Fruit fly (Drosophila melanogaster) whole organism, embryonic: ENCODE results near the gene pyd.

Experiments
- B-H2 ChIP-seq: fragments of 200-800 bp; sonication (Bioruptor generic); optimal IDR thresholded peaks from 2 replicates; lab custom pipeline; 2018; ENCODE audit warnings: missing biosample characterization, mild to moderate bottlenecking, missing genetic modification characterization
- BEAF-32 ChIP-seq: fragments of 200-800 bp; sonication (Bioruptor generic); optimal IDR thresholded peaks from 3 replicates; lab custom pipeline; 2017; ENCODE audit warnings: missing biosample characterization, missing genetic modification characterization, mild to moderate bottlenecking, moderate library complexity, missing genetic modification reagents
- Bdp1 ChIP-seq: fragments of 200-800 bp; sonication (Bioruptor generic); optimal IDR thresholded peaks from 3 replicates; lab custom pipeline; 2016; ENCODE audit warnings: missing biosample characterization, missing genetic modification characterization
- CG10147 ChIP-seq: fragments of 200-800 bp; sonication (Bioruptor generic); optimal IDR thresholded peaks from 2 replicates; lab custom pipeline; 2019; ENCODE audit warnings: missing biosample characterization, mild to moderate bottlenecking, missing genetic modification characterization, moderate library complexity
- CG10321 ChIP-seq: fragments of 200-800 bp; sonication (Bioruptor generic); IDR thresholded peaks from 2 replicates; pipeline ENCODE4 v1.3.6; 2022; ENCODE audit warnings: missing biosample characterization, missing genetic modification characterization
- CG11560 ChIP-seq: fragments of 200-800 bp; sonication (Bioruptor generic); IDR thresholded peaks from 3 replicates; pipeline ENCODE4 v1.3.6; 2022; ENCODE audit warnings: missing biosample characterization, missing genetic modification characterization
- CG12155 ChIP-seq: fragments of 200-800 bp; sonication (Bioruptor generic); optimal IDR thresholded peaks from 3 replicates; lab custom pipeline; 2016; ENCODE audit warnings: missing biosample characterization, missing genetic modification characterization
- CG13424 ChIP-seq: fragments of 200-800 bp; sonication (Bioruptor generic); optimal IDR thresholded peaks from 2 replicates; lab custom pipeline; 2019; ENCODE audit warnings: missing biosample characterization, mild to moderate bottlenecking, missing genetic modification characterization, moderate library complexity
- CG14710 ChIP-seq: fragments of 200-800 bp; sonication (Bioruptor generic); optimal IDR thresholded peaks from 3 replicates; lab custom pipeline; 2019; ENCODE audit warnings: missing biosample characterization, mild to moderate bottlenecking, missing genetic modification characterization, moderate library complexity
- CG1603 ChIP-seq: fragments of 200-800 bp; sonication (Bioruptor generic); optimal IDR thresholded peaks from 2 replicates; lab custom pipeline; 2019; ENCODE audit warnings: missing biosample characterization, mild to moderate bottlenecking, missing genetic modification characterization, moderate library complexity
- CG18476 ChIP-seq: fragments of 200-800 bp; sonication (Bioruptor generic); optimal IDR thresholded peaks from 2 replicates; lab custom pipeline; 2016; ENCODE audit warnings: missing biosample characterization, mild to moderate bottlenecking, missing genetic modification characterization
- CG2199 ChIP-seq: fragments of 200-800 bp; sonication (Bioruptor generic); IDR thresholded peaks from 3 replicates; pipeline ENCODE4 v1.3.6; 2022; ENCODE audit warnings: missing biosample characterization, missing genetic modification characterization
- CG30403 ChIP-seq: fragments of 200-800 bp; sonication (Bioruptor generic); optimal IDR thresholded peaks from 3 replicates; lab custom pipeline; 2016; ENCODE audit warnings: missing biosample characterization, missing genetic modification characterization
- CG30431 ChIP-seq: fragments of 200-800 bp; sonication (Bioruptor generic); optimal IDR thresholded peaks from 2 replicates; lab custom pipeline; 2017; ENCODE audit warnings: missing biosample characterization, missing genetic modification characterization
- CG32532 ChIP-seq: fragments of 200-800 bp; sonication (Bioruptor generic); IDR thresholded peaks from 2 replicates; pipeline ENCODE4 v1.3.6; 2022; ENCODE audit warnings: missing biosample characterization, missing genetic modification characterization
- CG33557 ChIP-seq: fragments of 200-800 bp; sonication (Bioruptor generic); optimal IDR thresholded peaks from 2 replicates; lab custom pipeline; 2019; ENCODE audit warnings: missing biosample characterization, mild to moderate bottlenecking, missing genetic modification characterization, moderate library complexity
- CG3407 ChIP-seq: fragments of 200-800 bp; sonication (Bioruptor generic); optimal IDR thresholded peaks from 2 replicates; lab custom pipeline; 2018; ENCODE audit warnings: missing biosample characterization, mild to moderate bottlenecking, missing genetic modification characterization
- CG34224 ChIP-seq: fragments of 200-800 bp; sonication (Bioruptor generic); IDR thresholded peaks from 3 replicates; pipeline ENCODE4 v1.3.6; 2022; ENCODE audit warnings: missing biosample characterization, missing genetic modification characterization; ENCODE audit not compliant: partially characterized antibody
- CG4360 ChIP-seq: fragments of 200-800 bp; sonication (Bioruptor generic); IDR thresholded peaks from 2 replicates; pipeline ENCODE4 v1.3.6; 2022; ENCODE audit warnings: missing biosample characterization, missing genetic modification characterization
- CG4707 ChIP-seq: fragments of 200-800 bp; sonication (Bioruptor generic); optimal IDR thresholded peaks from 2 replicates; lab custom pipeline; 2018; ENCODE audit warnings: missing biosample characterization, mild to moderate bottlenecking, missing genetic modification characterization, moderate library complexity
- CG4730 ChIP-seq: fragments of 200-800 bp; sonication (Bioruptor generic); IDR thresholded peaks from 2 replicates; pipeline ENCODE4 v1.3.6; 2022; ENCODE audit warnings: missing biosample characterization, missing genetic modification characterization
- CG5953 ChIP-seq: fragments of 200-800 bp; sonication (Bioruptor generic); IDR thresholded peaks from 2 replicates; pipeline ENCODE4 v1.3.6; 2022; ENCODE audit warnings: missing biosample characterization, missing genetic modification characterization
- CG6254 ChIP-seq: fragments of 200-800 bp; sonication (Bioruptor generic); optimal IDR thresholded peaks from 3 replicates; lab custom pipeline; 2017; ENCODE audit warnings: mild to moderate bottlenecking, missing biosample characterization, missing genetic modification reagents, missing genetic modification characterization
- CG6654 ChIP-seq: fragments of 200-800 bp; sonication (Bioruptor generic); optimal IDR thresholded peaks from 2 replicates; lab custom pipeline; 2017; ENCODE audit warnings: missing biosample characterization, mild to moderate bottlenecking, missing genetic modification characterization
- CG8924 ChIP-seq: fragments of 200-800 bp; optimal IDR thresholded peaks from 3 replicates; lab custom pipeline; 2019; ENCODE audit warnings: missing biosample characterization, mild to moderate bottlenecking, missing genetic modification characterization, moderate library complexity
- CG8944 ChIP-seq: fragments of 200-800 bp; sonication (Bioruptor generic); optimal IDR thresholded peaks from 3 replicates; lab custom pipeline; 2016; ENCODE audit warnings: missing biosample characterization, missing genetic modification characterization
- CG9609 ChIP-seq: fragments of 200-800 bp; sonication (Bioruptor generic); optimal IDR thresholded peaks from 3 replicates; lab custom pipeline; 2016; ENCODE audit warnings: missing biosample characterization, missing genetic modification characterization
- CTCF ChIP-seq: fragments of 200-800 bp; sonication (Bioruptor generic); optimal IDR thresholded peaks from 2 replicates; lab custom pipeline; 2017; ENCODE audit warnings: missing biosample characterization, mild to moderate bottlenecking, missing genetic modification characterization, moderate library complexity
- D19A ChIP-seq: fragments of 200-800 bp; optimal IDR thresholded peaks from 3 replicates; lab custom pipeline; 2019; ENCODE audit warnings: missing biosample characterization, mild to moderate bottlenecking, missing genetic modification characterization, moderate library complexity
- Dip2 ChIP-seq: fragments of 200-800 bp; sonication (Bioruptor generic); IDR thresholded peaks from 2 replicates; pipeline ENCODE4 v1.3.6; 2022; ENCODE audit warnings: missing biosample characterization, missing genetic modification characterization
- Dref ChIP-seq: fragments of 200-800 bp; sonication (Bioruptor generic); IDR thresholded peaks from 2 replicates; pipeline ENCODE4 v1.3.6; 2022; ENCODE audit warnings: missing biosample characterization, missing genetic modification characterization
- Hmx ChIP-seq: fragments of 200-800 bp; sonication (Bioruptor generic); optimal IDR thresholded peaks from 2 replicates; lab custom pipeline; 2016; ENCODE audit warnings: missing biosample characterization, missing genetic modification characterization
- Hsf ChIP-seq: fragments of 200-800 bp; sonication (Bioruptor generic); optimal IDR thresholded peaks from 3 replicates; lab custom pipeline; 2016; ENCODE audit warnings: missing biosample characterization, missing genetic modification characterization
- Kr ChIP-seq: fragments of 200-800 bp; sonication (Bioruptor generic); optimal IDR thresholded peaks from 2 replicates; lab custom pipeline; 2017; ENCODE audit warnings: missing biosample characterization, mild to moderate bottlenecking, missing genetic modification characterization
- Mes4 ChIP-seq: fragments of 200-800 bp; sonication (Bioruptor generic); optimal IDR thresholded peaks from 2 replicates; lab custom pipeline; 2016; ENCODE audit warnings: missing biosample characterization, missing genetic modification characterization
- Nf-YA ChIP-seq: fragments of 200-800 bp; sonication (Bioruptor generic); IDR thresholded peaks from 2 replicates; pipeline ENCODE4 v1.3.6; 2022; ENCODE audit warnings: missing biosample characterization, missing genetic modification characterization
- Rx ChIP-seq: fragments of 200-800 bp; sonication (Bioruptor generic); IDR thresholded peaks from 2 replicates; pipeline ENCODE4 v1.3.6; 2022; ENCODE audit warnings: missing biosample characterization, missing genetic modification characterization
- Tbp ChIP-seq: fragments of >200 bp; optimal IDR thresholded peaks from 2 replicates; lab custom pipeline; 2018; ENCODE audit warnings: missing biosample characterization, missing genetic modification characterization
- ara ChIP-seq: fragments of 200-800 bp; sonication (Bioruptor generic); IDR thresholded peaks from 2 replicates; pipeline ENCODE4 v1.3.6; 2022; ENCODE audit warnings: missing biosample characterization, missing genetic modification characterization
- ato ChIP-seq: fragments of 200-800 bp; sonication (Bioruptor generic); IDR thresholded peaks from 2 replicates; pipeline ENCODE4 v1.3.6; 2022; ENCODE audit warnings: missing biosample characterization, missing genetic modification characterization; ENCODE audit not compliant: partially characterized antibody
- btn ChIP-seq: fragments of 200-800 bp; sonication (Bioruptor generic); optimal IDR thresholded peaks from 2 replicates; lab custom pipeline; 2016; ENCODE audit warnings: missing biosample characterization, missing genetic modification characterization
- chm ChIP-seq: fragments of 200-800 bp; sonication (Bioruptor generic); IDR thresholded peaks from 2 replicates; pipeline ENCODE4 v1.3.6; 2022; ENCODE audit warnings: missing biosample characterization, missing genetic modification characterization
- fd3F ChIP-seq: fragments of 200-800 bp; sonication (Bioruptor generic); optimal IDR thresholded peaks from 2 replicates; lab custom pipeline; 2018; ENCODE audit warnings: missing biosample characterization, mild to moderate bottlenecking, missing genetic modification characterization, moderate library complexity
- hbn ChIP-seq: fragments of 200-800 bp; sonication (Bioruptor generic); IDR thresholded peaks from 2 replicates; pipeline ENCODE4 v1.3.6; 2022; ENCODE audit warnings: missing biosample characterization, missing genetic modification characterization; ENCODE audit not compliant: partially characterized antibody
- hth ChIP-seq: fragments of >200 bp; optimal IDR thresholded peaks from 2 replicates; lab custom pipeline; 2017; ENCODE audit warnings: inconsistent platforms
- rib ChIP-seq: fragments of 200-800 bp; sonication (Bioruptor generic); IDR thresholded peaks from 2 replicates; pipeline ENCODE4 v1.3.6; 2022; ENCODE audit warnings: missing biosample characterization, missing genetic modification characterization
- sna ChIP-seq: fragments of 200-800 bp; sonication (Bioruptor generic); IDR thresholded peaks from 2 replicates; pipeline ENCODE4 v1.3.6; 2022; ENCODE audit warnings: missing biosample characterization, missing genetic modification characterization; ENCODE audit not compliant: partially characterized antibody
- twi ChIP-seq: fragments of 200-800 bp; optimal IDR thresholded peaks from 2 replicates; lab custom pipeline; 2019; ENCODE audit warnings: missing biosample characterization, mild to moderate bottlenecking, missing genetic modification characterization, moderate library complexity
- vnd ChIP-seq: fragments of 200-800 bp; sonication (Bioruptor generic); IDR thresholded peaks from 3 replicates; pipeline ENCODE4 v1.3.6; 2022; ENCODE audit warnings: missing biosample characterization, missing genetic modification characterization; ENCODE audit not compliant: partially characterized antibody
- wek ChIP-seq: fragments of 200-800 bp; sonication (Bioruptor generic); optimal IDR thresholded peaks from 3 replicates; lab custom pipeline; 2018; ENCODE audit warnings: missing biosample characterization, mild to moderate bottlenecking, missing genetic modification characterization, moderate library complexity
- zf30C ChIP-seq: fragments of 200-800 bp; sonication (Bioruptor generic); optimal IDR thresholded peaks from 3 replicates; lab custom pipeline; 2018; ENCODE audit warnings: missing biosample characterization, mild to moderate bottlenecking, missing genetic modification characterization

Gene pyd

DNA sequence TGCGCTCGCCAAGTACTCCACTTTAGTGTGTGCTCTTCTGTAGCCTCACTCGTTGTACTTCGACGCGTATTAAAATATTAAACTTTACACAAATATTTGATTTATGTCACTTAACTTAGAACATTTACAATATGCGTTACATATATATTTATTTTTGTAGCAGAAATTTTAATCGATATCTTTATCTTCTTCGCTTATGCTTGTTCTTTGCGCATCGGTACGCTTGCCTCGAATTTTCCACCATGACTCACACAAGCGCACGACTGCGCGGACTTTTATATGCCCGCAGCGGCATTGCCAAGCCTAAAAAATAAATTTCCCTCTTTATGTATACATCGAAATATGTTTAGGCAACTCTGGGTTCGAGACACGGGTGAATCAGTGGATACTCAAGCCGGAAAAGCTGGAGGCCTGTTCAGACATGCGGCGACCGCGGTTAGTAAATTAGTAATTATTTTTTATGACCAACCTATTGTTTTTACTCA is 111.2 kb downstream of the pyd start, which contains the start of gene aqz (continued):
- no peak; the same call in 1 of the 2 replicates for TF ChIP-seq hbn (GFP tag; lab: Robert Waterston, UW)
- 0 out of 2 replicates have a peak, but pooled peaks have one; percentile 67 for TF ChIP-seq ato
- no peak for TF ChIP-seq CG4730
- TF ChIP-seq CG10321 (GFP tag; lab: Robert Waterston, UW), result peak; percentile 7; the same call in 1 of the 2 replicates
- no peak for TF ChIP-seq fd3F (GFP tag; lab: Kevin White, UChicago)
- TF ChIP-seq CG8944 (GFP tag; lab: Kevin White, UChicago), result peak; percentile 51
- TF ChIP-seq Bdp1 (GFP tag; lab: Kevin White, UChicago), result peak; percentile 41
- TF ChIP-seq Rx, result no peak
- peak; percentile 76 for TF ChIP-seq CTCF (GFP tag; lab: Kevin White, UChicago)
- peak; percentile 8 for TF ChIP-seq CG6254 (GFP tag; lab: Kevin White, UChicago)
- TF ChIP-seq CG9609 (GFP tag; lab: Kevin White, UChicago), result peak; percentile 53
- peak; percentile 74 for TF ChIP-seq Dref (GFP tag; lab: Robert Waterston, UW)
- peak; percentile 1 for TF ChIP-seq CG3407 (GFP tag; lab: Kevin White, UChicago)
- peak; percentile 3 for TF ChIP-seq CG18476 (GFP tag; lab: Kevin White, UChicago)
- no peak for TF ChIP-seq btn (GFP tag; lab: Kevin White, UChicago)
- TF ChIP-seq CG4360 (GFP tag; lab: Robert Waterston, UW), result peak; percentile 50
- TF ChIP-seq CG30431, result peak; percentile 24
- TF ChIP-seq CG1603 (tag; lab: Kevin White, UChicago), result peak; percentile 94
- TF ChIP-seq Tbp (GFP tag; lab: Kevin White, UChicago), result peak; percentile 72
- no peak for TF ChIP-seq hth
- TF ChIP-seq wek (GFP tag; lab: Kevin White, UChicago), result peak; percentile 60
- TF ChIP-seq CG32532 (GFP tag; lab: Robert Waterston, UW), result peak; percentile 70
- TF ChIP-seq CG11560 (tag; lab: Robert Waterston, UW), result peak; percentile 58; the same call in 2 of the 3 replicates
- TF ChIP-seq CG2199 (GFP tag; lab: Robert Waterston, UW), result peak; percentile 95; the same call in 2 of the 3 replicates
- TF ChIP-seq Nf-YA (GFP tag; lab: Robert Waterston, UW), result peak; percentile 24; the same call in 1 of the 2 replicates
- peak; percentile 8 for TF ChIP-seq CG12155 (GFP tag; lab: Kevin White, UChicago)
- peak; percentile 17; the same call in 1 of the 3 replicates for TF ChIP-seq CG34224 (GFP tag; lab: Robert Waterston, UW)
- peak; percentile 96 for TF ChIP-seq CG14710 (tag; lab: Kevin White, UChicago)
- peak; percentile 63 for TF ChIP-seq CG30403 (GFP tag; lab: Kevin White, UChicago)
- TF ChIP-seq Dip2 (GFP tag; lab: Robert Waterston, UW), result no peak
- TF ChIP-seq Hmx, result no peak
- TF ChIP-seq vnd (GFP tag; lab: Robert Waterston, UW), result peak; percentile 19; the same call in 1 of the 3 replicates
- peak; percentile 95 for TF ChIP-seq chm (GFP tag; lab: Robert Waterston, UW)
- peak; percentile 58 for TF ChIP-seq CG33557 (GFP tag; lab: Kevin White, UChicago)
- peak; percentile 59 for TF ChIP-seq Mes4 (GFP tag; lab: Kevin White, UChicago)
- TF ChIP-seq D19A (tag; lab: Kevin White, UChicago), result peak; percentile 64
- peak; percentile 32 for TF ChIP-seq CG13424 (tag; lab: Kevin White, UChicago)
- TF ChIP-seq Hsf (GFP tag; lab: Kevin White, UChicago), result peak; percentile 45
- no peak for TF ChIP-seq CG6654 (GFP tag; lab: Kevin White, UChicago)
- TF ChIP-seq sna (GFP tag; lab: Robert Waterston, UW), result peak; percentile 23; the same call in 1 of the 2 replicates
- no peak for TF ChIP-seq CG5953 (GFP tag; lab: Robert Waterston, UW)
- TF ChIP-seq rib, result peak; percentile 83
- no peak for TF ChIP-seq Kr (GFP tag; lab: Kevin White, UChicago)
- peak; percentile 63 for TF ChIP-seq CG4707 (GFP tag; lab: Kevin White, UChicago)
- no peak for TF ChIP-seq zf30C (GFP tag; lab: Kevin White, UChicago)
- TF ChIP-seq CG10147 (GFP tag; lab: Kevin White, UChicago), result peak; percentile 5
- TF ChIP-seq CG8924 (tag; lab: Kevin White, UChicago), result peak; percentile 84
- peak; percentile 72 for TF ChIP-seq BEAF-32 (GFP tag; lab: Kevin White, UChicago)
- TF ChIP-seq ara (GFP tag; lab: Robert Waterston, UW), result peak; percentile 70
- peak; percentile 46 for TF ChIP-seq twi (tag; lab: Kevin White, UChicago)
- peak; percentile 74 for TF ChIP-seq B-H2 (GFP tag; lab: Kevin White, UChicago)
